Worm (Caenorhabditis elegans): ENCODE measurements around the gene pisy-1.

The pisy-1 gene

ce11 chrII:12787831-12788248 is 49.7 kb upstream of the pisy-1 start, which contains the start of gene alkb-7 (continued):
- TF ChIP-seq dmd-9 (GFP tag; IDR thresholded peaks at IDR 0.05) (no peak), hlh-11 (tag; optimal IDR thresholded peaks at IDR 0.05) (peak; percentile 36), D1046.2 (GFP tag; IDR thresholded peaks at IDR 0.05) (no peak), lin-39 (tag; optimal IDR thresholded peaks at IDR 0.05) (no peak), Y48G9A.11 (GFP tag; IDR thresholded peaks at IDR 0.05) (peak; percentile 41; the same call in 1 of the 2 replicates), php-3 (GFP tag; IDR thresholded peaks at IDR 0.05) (0 out of 2 replicates have a peak, but pooled peaks have one; percentile 28), F37D6.2 (tag; optimal IDR thresholded peaks at IDR 0.05) (no peak), nhr-77 (tag; optimal IDR thresholded peaks at IDR 0.05) (no peak), set-16 (GFP tag; IDR thresholded peaks at IDR 0.05) (no peak), mdt-29 (GFP tag; IDR thresholded peaks at IDR 0.05) (no peak), saeg-2 (GFP tag; IDR thresholded peaks at IDR 0.05) (no peak), Y5F2A.4 (GFP tag; optimal IDR thresholded peaks at IDR 0.05) (no peak), lsy-2 (tag; optimal IDR thresholded peaks at IDR 0.05) (no peak), jun-1 (tag; optimal IDR thresholded peaks at IDR 0.05) (no peak), ceh-62 (tag; optimal IDR thresholded peaks at IDR 0.05) (no peak), hmg-1.1 (GFP tag; IDR thresholded peaks at IDR 0.05) (no peak), spr-3 (GFP tag; optimal IDR thresholded peaks at IDR 0.05) (peak; percentile 57), lin-13 (GFP tag; optimal IDR thresholded peaks at IDR 0.05) (no peak), ZK337.2 (GFP tag; IDR thresholded peaks at IDR 0.05) (no peak), zip-11 (GFP tag; IDR thresholded peaks at IDR 0.05) (no peak), unc-62 (GFP tag; optimal IDR thresholded peaks at IDR 0.05 in 1 of 2) (no peak), unc-62 (tag; optimal IDR thresholded peaks at IDR 0.05) (no peak), F10B5.3 (tag; optimal IDR thresholded peaks at IDR 0.05) (no peak), daf-16 (GFP tag; optimal IDR thresholded peaks at IDR 0.05) (no peak), daf-16 (tag; optimal IDR thresholded peaks at IDR 0.05) (no peak), nhr-102 (tag; optimal IDR thresholded peaks at IDR 0.05) (peak; percentile 53), dve-1 (tag; optimal IDR thresholded peaks at IDR 0.05; ENCODE audit: insufficient read depth) (peak; percentile 41), nhr-25 (tag; optimal IDR thresholded peaks at IDR 0.05; ENCODE audit: borderline replicate concordance, insufficient read depth) (no peak), nhr-42 (GFP tag; IDR thresholded peaks at IDR 0.05) (peak; percentile 75; the same call in 1 of the 2 replicates), ztf-7 (tag; optimal IDR thresholded peaks at IDR 0.05) (no peak), hlh-30 (tag; optimal IDR thresholded peaks at IDR 0.05; ENCODE audit: insufficient read depth) (no peak), Y105C5A.15 (GFP tag; IDR thresholded peaks at IDR 0.05) (0 out of 2 replicates have a peak, but pooled peaks have one; percentile 25), rbr-2 (tag; optimal IDR thresholded peaks at IDR 0.05) (no peak), duxl-1 (tag; optimal IDR thresholded peaks at IDR 0.05; ENCODE audit: poor library complexity) (no peak), sdz-12 (GFP tag; optimal IDR thresholded peaks at IDR 0.05) (no peak), lir-3 (tag; optimal IDR thresholded peaks at IDR 0.05) (no peak), mdl-1 (tag; optimal IDR thresholded peaks at IDR 0.05) (no peak), snpc-1.2 (GFP tag; IDR thresholded peaks at IDR 0.05) (peak; percentile 56; the same call in 1 of the 2 replicates), cey-2 (tag; optimal IDR thresholded peaks at IDR 0.05; ENCODE audit: borderline replicate concordance, insufficient read depth) (no peak), tra-1 (GFP tag; IDR thresholded peaks at IDR 0.05) (no peak), madf-5 (GFP tag; IDR thresholded peaks at IDR 0.05) (no peak), ctbp-1 (GFP tag; IDR thresholded peaks at IDR 0.05) (0 out of 2 replicates have a peak, but pooled peaks have one; percentile 16), madf-9 (GFP tag; conservative IDR thresholded peaks at IDR 0.05) (no peak), dmd-6 (GFP tag; IDR thresholded peaks at IDR 0.05) (no peak), ces-1 (GFP tag; optimal IDR thresholded peaks at IDR 0.05) (no peak), tag-97 (GFP tag; IDR thresholded peaks at IDR 0.05) (no peak), dpl-1 (GFP tag; optimal IDR thresholded peaks at IDR 0.05) (no peak)
